Worm (Caenorhabditis elegans): ENCODE measurements around the gene C25G4.7.

C25G4.7 gene

DNA sequence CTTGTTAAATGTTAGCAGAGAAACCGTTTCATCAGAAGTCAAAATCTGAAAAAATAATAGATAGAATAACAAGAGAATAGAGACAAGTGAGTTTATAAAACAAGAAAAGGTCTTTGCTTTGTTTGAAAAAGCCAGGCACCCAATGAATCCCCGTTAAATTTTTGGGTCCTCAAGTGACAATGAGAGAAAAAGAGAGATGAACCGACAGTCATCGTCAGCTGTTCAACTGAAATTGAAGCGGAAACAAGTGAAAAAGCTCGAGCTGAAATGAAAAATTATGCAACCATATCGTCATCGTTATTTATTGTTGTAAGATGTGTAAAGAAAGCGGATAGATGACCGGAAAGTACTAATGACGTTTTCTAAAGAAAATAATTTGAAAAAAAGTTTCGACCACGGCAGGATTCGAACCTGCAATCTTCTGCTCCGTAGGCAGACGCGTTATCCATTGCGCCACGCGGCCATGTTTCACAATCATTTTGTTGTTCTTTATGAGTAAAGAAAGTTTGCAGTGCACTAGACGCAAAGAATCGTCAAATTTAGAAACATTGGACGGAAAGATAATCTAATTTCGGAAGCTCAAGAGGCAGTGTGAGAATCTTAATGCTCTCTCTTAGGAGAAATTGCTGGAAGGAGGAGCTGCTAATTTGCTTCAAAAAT, 39.0 kb upstream of the C25G4.7 start, which contains the start of gene F08G5.3 (continued):
- TF ChIP-seq ets-5 (GFP tag; IDR thresholded peaks at IDR 0.05) (no peak), nhr-90 (tag; optimal IDR thresholded peaks at IDR 0.05; ENCODE audit: poor library complexity) (peak; percentile 57), efl-3 (GFP tag; optimal IDR thresholded peaks at IDR 0.05) (no peak), ama-1 (optimal IDR thresholded peaks at IDR 0.05) (no peak), zag-1 (tag; optimal IDR thresholded peaks at IDR 0.05) (no peak), snpc-4 (tag; optimal IDR thresholded peaks at IDR 0.05) (no peak)

DNA sequence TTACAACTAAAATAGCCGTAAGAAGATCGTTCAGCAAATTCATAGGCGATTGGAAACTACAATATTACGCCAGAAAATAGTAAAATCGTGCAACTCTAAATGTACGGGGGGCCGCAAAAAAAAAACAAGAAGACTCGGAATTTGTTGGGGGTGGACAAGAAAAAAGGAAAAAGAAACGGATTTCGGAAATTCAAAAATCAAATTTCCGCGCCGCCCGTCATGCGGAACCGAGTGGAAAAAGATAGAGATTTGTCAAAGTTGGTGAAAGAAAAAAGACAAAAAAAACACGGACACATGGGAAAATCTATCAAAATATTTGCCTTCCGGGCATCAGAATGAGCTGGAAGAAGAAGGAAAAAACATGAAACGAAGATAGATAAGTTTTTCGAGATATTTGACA, 37.4 kb upstream of the C25G4.7 start:
- peak; percentile 74 for TF ChIP-seq fkh-10 (GFP tag; optimal IDR thresholded peaks at IDR 0.05)
- TF ChIP-seq ztf-4 (tag; optimal IDR thresholded peaks at IDR 0.05), result no peak
- TF ChIP-seq nhr-19 (GFP tag; conservative IDR thresholded peaks at IDR 0.05), result no peak
- no peak for TF ChIP-seq skn-1 (tag; optimal IDR thresholded peaks at IDR 0.05)
- TF ChIP-seq rnt-1 (tag; optimal IDR thresholded peaks at IDR 0.05), result no peak
- TF ChIP-seq efl-3 (GFP tag; optimal IDR thresholded peaks at IDR 0.05), result no peak
- TF ChIP-seq lin-14 (GFP tag; optimal IDR thresholded peaks at IDR 0.05), result peak; percentile 74
- no peak for TF ChIP-seq alr-1 (tag; optimal IDR thresholded peaks at IDR 0.05; ENCODE audit: borderline replicate concordance)
- TF ChIP-seq nhr-11 (tag; optimal IDR thresholded peaks at IDR 0.05), result no peak
- no peak for TF ChIP-seq irx-1 (tag; optimal IDR thresholded peaks at IDR 0.05)
- TF ChIP-seq fkh-4 (tag; optimal IDR thresholded peaks at IDR 0.05; ENCODE audit: borderline replicate concordance), result no peak
- TF ChIP-seq unc-98 (GFP tag; IDR thresholded peaks at IDR 0.05), result no peak
- TF ChIP-seq C16A3.4 (tag; optimal IDR thresholded peaks at IDR 0.05), result no peak

DNA sequence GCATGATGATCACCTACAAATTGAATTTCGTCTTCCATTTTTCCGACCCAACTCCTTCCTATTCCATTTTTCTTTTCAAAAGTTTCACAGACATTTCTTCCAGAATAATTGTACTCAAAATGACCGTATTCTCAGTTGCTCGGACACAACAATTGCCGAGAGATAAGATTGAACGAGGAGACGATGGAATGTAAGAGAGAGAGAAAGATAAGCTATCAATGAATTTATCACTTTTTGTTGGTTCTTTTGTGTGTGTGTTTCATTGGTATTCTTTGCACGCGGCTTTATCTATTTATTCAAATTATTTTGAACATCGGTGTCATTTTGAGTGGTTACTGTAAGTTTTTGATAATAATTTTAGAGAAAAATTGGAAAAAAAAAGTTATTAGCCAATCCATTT, 36.3 kb upstream of the C25G4.7 start, which contains the start of gene ugt-65:
Gene ugt-65, plus strand, starts transcription at position 229 of the 400 bp plus-strand sequence.
- TF ChIP-seq Y116A8C.19 (tag; optimal IDR thresholded peaks at IDR 0.05; ENCODE audit: borderline replicate concordance) (no peak), elt-2 (tag; optimal IDR thresholded peaks at IDR 0.05) (peak; percentile 85), lin-14 (GFP tag; optimal IDR thresholded peaks at IDR 0.05) (peak; percentile 38), efl-1 (optimal IDR thresholded peaks at IDR 0.05) (no peak), efl-1 (GFP tag; optimal IDR thresholded peaks at IDR 0.05 in 1 of 2) (peak in 1 of 2 experiments; percentile 90)

DNA sequence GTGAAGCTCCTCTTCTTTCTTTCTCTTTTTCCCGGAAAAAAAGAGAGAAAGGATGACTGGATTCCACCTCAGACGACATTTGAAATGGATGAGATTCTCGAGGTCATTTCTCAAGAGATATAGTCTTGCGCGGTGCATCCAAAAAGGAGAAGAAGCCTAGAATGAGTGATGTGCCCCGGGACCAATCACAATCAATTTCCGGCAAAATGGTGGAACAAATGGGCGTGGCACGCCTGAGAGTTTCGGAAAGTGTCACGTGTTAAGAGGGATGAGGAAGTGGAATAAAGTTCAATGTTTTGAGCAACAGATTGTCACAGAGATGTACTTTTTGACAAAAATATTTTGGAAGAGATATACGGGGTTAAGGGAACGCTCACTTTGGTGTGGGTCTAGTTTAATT, 31.1 kb upstream of the C25G4.7 start:
- no peak for TF ChIP-seq efl-1 (optimal IDR thresholded peaks at IDR 0.05)
- peak in 1 of 2 experiments; percentile 56 for TF ChIP-seq efl-1 (GFP tag; optimal IDR thresholded peaks at IDR 0.05 in 1 of 2)
- TF ChIP-seq lin-14 (GFP tag; optimal IDR thresholded peaks at IDR 0.05), result peak; percentile 68
- no peak for TF ChIP-seq rnt-1 (tag; optimal IDR thresholded peaks at IDR 0.05)

DNA sequence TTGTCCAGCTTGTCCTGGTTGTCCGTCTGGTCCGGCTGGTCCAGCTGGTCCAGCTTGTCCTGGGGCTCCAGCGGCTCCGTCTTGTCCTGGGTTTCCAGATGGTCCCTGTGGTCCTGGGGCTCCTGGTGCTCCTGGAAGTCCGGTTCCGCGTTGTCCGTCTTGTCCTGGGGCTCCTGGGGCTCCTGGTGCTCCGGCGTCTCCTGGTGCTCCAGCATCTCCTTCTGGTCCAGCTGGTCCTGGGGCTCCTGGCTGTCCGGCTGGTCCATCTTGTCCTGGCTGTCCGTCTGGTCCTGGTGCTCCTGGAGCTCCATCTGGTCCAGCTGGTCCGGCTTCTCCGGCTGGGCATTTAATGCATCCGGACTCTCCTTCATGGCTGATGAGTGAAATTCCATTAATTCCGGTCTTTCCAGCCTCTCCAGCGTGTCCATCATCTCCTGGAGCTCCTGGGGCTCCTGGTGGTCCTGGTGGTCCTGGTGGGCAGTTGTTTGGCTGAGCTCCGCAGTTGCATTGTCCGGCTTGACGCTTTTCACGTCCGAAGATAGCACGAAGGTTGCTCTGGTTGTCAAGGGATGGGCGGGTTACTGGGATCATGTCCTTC, 28.9 kb upstream of the C25G4.7 start:
- TF ChIP-seq jun-1 (tag; optimal IDR thresholded peaks at IDR 0.05) (no peak), ces-1 (GFP tag; optimal IDR thresholded peaks at IDR 0.05) (no peak), zag-1 (tag; optimal IDR thresholded peaks at IDR 0.05) (no peak), blmp-1 (tag; optimal IDR thresholded peaks at IDR 0.05) (no peak), aly-2 (tag; optimal IDR thresholded peaks at IDR 0.05) (no peak), F16B12.6 (tag; optimal IDR thresholded peaks at IDR 0.05) (no peak), zip-4 (GFP tag; optimal IDR thresholded peaks at IDR 0.05) (no peak), ceh-8 (GFP tag; optimal IDR thresholded peaks at IDR 0.05) (peak; percentile 48), ets-5 (GFP tag; IDR thresholded peaks at IDR 0.05) (no peak)

DNA sequence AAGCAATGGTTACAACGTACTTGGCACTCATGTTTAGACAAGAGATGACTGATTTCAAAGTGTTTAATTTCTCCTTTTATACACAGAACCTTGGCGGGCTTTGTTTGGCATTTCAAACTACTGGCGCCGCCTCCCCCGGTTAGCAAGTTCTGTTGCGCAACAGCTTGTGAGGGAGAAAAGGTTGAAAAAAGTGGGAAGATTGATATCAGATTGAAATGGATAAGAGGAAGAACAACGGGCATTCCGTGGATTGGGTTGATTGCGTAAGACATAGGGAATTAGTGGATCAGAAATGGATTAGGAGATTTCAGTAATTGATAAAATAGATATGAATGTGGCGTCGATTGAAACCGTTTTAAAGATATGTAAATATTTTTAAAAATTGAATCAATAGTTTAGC, 28.2 kb upstream of the C25G4.7 start, which contains the start of gene col-130:
Gene col-130, minus strand, starts transcription at position 50 of the 400 bp plus-strand sequence.
- no peak for TF ChIP-seq nhr-47 (tag; optimal IDR thresholded peaks at IDR 0.05)
- no peak for TF ChIP-seq ama-1 (optimal IDR thresholded peaks at IDR 0.05)
- no peak for TF ChIP-seq unc-98 (GFP tag; IDR thresholded peaks at IDR 0.05)
- no peak for TF ChIP-seq mdl-1 (tag; optimal IDR thresholded peaks at IDR 0.05)
- no peak for TF ChIP-seq lir-3 (tag; optimal IDR thresholded peaks at IDR 0.05; ENCODE audit: poor library complexity)
- TF ChIP-seq mab-9 (GFP tag; IDR thresholded peaks at IDR 0.05), result no peak
- no peak for TF ChIP-seq fkh-4 (tag; optimal IDR thresholded peaks at IDR 0.05; ENCODE audit: borderline replicate concordance)
- TF ChIP-seq ztf-11 (tag; optimal IDR thresholded peaks at IDR 0.05), result no peak
- no peak for TF ChIP-seq vab-15 (tag; optimal IDR thresholded peaks at IDR 0.05)
- no peak for TF ChIP-seq tbx-2 (tag; optimal IDR thresholded peaks at IDR 0.05)
- no peak for TF ChIP-seq skn-1 (tag; optimal IDR thresholded peaks at IDR 0.05)
- TF ChIP-seq nhr-19 (GFP tag; conservative IDR thresholded peaks at IDR 0.05), result no peak
- TF ChIP-seq pag-3 (tag; optimal IDR thresholded peaks at IDR 0.05; ENCODE audit: borderline replicate concordance, insufficient read depth), result no peak
- TF ChIP-seq nhr-77 (tag; optimal IDR thresholded peaks at IDR 0.05), result no peak
- no peak for TF ChIP-seq nhr-28 (tag; optimal IDR thresholded peaks at IDR 0.05)
